Fruit fly (Drosophila melanogaster) S2 (cell line): ENCODE data around the gene Smr.

Source experiments
- CG8478 ChIP-seq: fragments of >200 bp; optimal IDR thresholded peaks from 2 replicates; lab custom pipeline; 2018
- CTCF ChIP-seq, 2 experiments: fragments of >200 bp; optimal IDR thresholded peaks; 2 replicates each; lab custom pipeline; 2018

dm6 chrX:12766286-12766685 is 23.9 kb upstream of the Smr start:
- TF ChIP-seq CG8478 (lab: Kevin White, UChicago) (no peak), CTCF (optimal IDR thresholded peaks at IDR 0.05; lab: Kevin White, UChicago) (no peak)
